Worm (Caenorhabditis elegans): ENCODE measurements around the gene adal-1.

DNA sequence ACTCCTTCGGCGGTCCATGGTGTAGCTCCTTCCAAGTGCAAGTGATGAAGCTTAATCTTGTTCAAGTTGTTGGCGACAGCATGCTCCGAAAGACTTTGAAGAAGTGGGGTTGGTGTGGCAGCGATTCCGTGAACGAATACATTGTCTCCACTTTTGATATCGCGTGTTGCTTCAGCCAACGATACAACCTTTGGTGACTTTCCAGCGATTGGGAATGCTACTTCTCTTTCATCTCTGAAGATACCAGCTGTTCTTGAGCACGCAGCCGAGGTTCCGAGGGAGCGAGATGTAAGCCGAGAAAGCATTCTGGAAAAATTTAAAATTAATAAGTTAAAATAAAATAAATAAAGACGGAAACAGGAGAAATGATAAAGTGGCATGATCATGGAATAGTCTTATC lies 3.3 kb downstream of the adal-1 start, which contains the start of gene acer-1:
- TF ChIP-seq ama-1 (optimal IDR thresholded peaks at IDR 0.05) (no peak), flt-1 (GFP tag; IDR thresholded peaks at IDR 0.05) (no peak), aly-1 (tag; optimal IDR thresholded peaks at IDR 0.05) (no peak), scrt-1 (GFP tag; IDR thresholded peaks at IDR 0.05) (no peak), hnd-1 (tag; optimal IDR thresholded peaks at IDR 0.05) (no peak), ets-7 (tag; optimal IDR thresholded peaks at IDR 0.05) (no peak), hmg-4 (GFP tag; optimal IDR thresholded peaks at IDR 0.05) (no peak), B0310.2 (tag; optimal IDR thresholded peaks at IDR 0.05) (no peak), hmbx-1 (tag; optimal IDR thresholded peaks at IDR 0.05) (no peak), tbx-37 (GFP tag; conservative IDR thresholded peaks at IDR 0.05) (no peak), ceh-36 (tag; optimal IDR thresholded peaks at IDR 0.05) (no peak), ceh-13 (GFP tag; optimal IDR thresholded peaks at IDR 0.05) (no peak)
